Worm (Caenorhabditis elegans) whole organism, L2 larva: Measurements from ENCODE around the gene W04B5.6.

ENCODE experiments used
- C34F6.9 ChIP-seq: fragments of 150-350 bp; optimal IDR thresholded peaks from 2 replicates; lab custom pipeline; 2014; ENCODE audit warnings: missing biosample characterization, missing genetic modification characterization
- F13H6.1 ChIP-seq: sonication (generic microtip); optimal IDR thresholded peaks from 2 replicates; lab custom pipeline; 2016; ENCODE audit warnings: missing genetic modification characterization, missing compliant biosample characterization
- R02D3.7 ChIP-seq: fragments of 150-350 bp; optimal IDR thresholded peaks from 2 replicates; lab custom pipeline; 2014; ENCODE audit warnings: missing biosample characterization, missing genetic modification characterization
- Y55F3AM.14 ChIP-seq: fragments of 200-800 bp; sonication (Bioruptor generic); optimal IDR thresholded peaks from 2 replicates; lab custom pipeline; 2018; ENCODE audit warnings: mild to moderate bottlenecking, missing genetic modification characterization, missing compliant biosample characterization
- alr-1 ChIP-seq: fragments of 150-350 bp; optimal IDR thresholded peaks from 2 replicates; lab custom pipeline; 2014; ENCODE audit warnings: missing biosample characterization, missing genetic modification characterization
- aly-2 ChIP-seq: fragments of 150-350 bp; optimal IDR thresholded peaks from 2 replicates; lab custom pipeline; 2014; ENCODE audit warnings: missing biosample characterization, missing genetic modification characterization
- ama-1 ChIP-seq: fragments of 150-350 bp; optimal IDR thresholded peaks from 2 replicates; lab custom pipeline; 2018; ENCODE audit warnings: inconsistent platforms
- ceh-82 ChIP-seq: fragments of 150-350 bp; optimal IDR thresholded peaks from 2 replicates; lab custom pipeline; 2014; ENCODE audit warnings: missing biosample characterization, missing genetic modification characterization
- crh-2 ChIP-seq: sonication (generic microtip); optimal IDR thresholded peaks from 2 replicates; lab custom pipeline; 2017; ENCODE audit warnings: missing biosample characterization, missing genetic modification characterization
- dmd-4 ChIP-seq: sonication (generic microtip); optimal IDR thresholded peaks from 2 replicates; lab custom pipeline; 2017; ENCODE audit warnings: missing biosample characterization, missing genetic modification characterization
- egl-27 ChIP-seq: sonication (generic microtip); optimal IDR thresholded peaks from 3 replicates; lab custom pipeline; 2017; ENCODE audit warnings: missing biosample characterization, missing genetic modification reagents, missing genetic modification characterization
- elt-1 ChIP-seq: fragments of 150-350 bp; optimal IDR thresholded peaks from 2 replicates; lab custom pipeline; 2014; ENCODE audit warnings: missing biosample characterization, missing genetic modification characterization
- elt-3 ChIP-seq: sonication (generic microtip); optimal IDR thresholded peaks from 2 replicates; lab custom pipeline; 2017; ENCODE audit warnings: missing biosample characterization, missing genetic modification characterization
- fos-1 ChIP-seq: fragments of 150-350 bp; optimal IDR thresholded peaks from 2 replicates; lab custom pipeline; 2014; ENCODE audit warnings: missing biosample characterization, missing genetic modification characterization
- gmeb-1 ChIP-seq: fragments of 150-350 bp; optimal IDR thresholded peaks from 2 replicates; lab custom pipeline; 2014; ENCODE audit warnings: missing biosample characterization, missing genetic modification characterization
- lin-11 ChIP-seq: fragments of 150-350 bp; sonication (generic microtip); optimal IDR thresholded peaks from 2 replicates; lab custom pipeline; 2014; ENCODE audit warnings: missing biosample characterization, missing genetic modification characterization, inconsistent platforms, mixed read lengths
- lin-13 ChIP-seq: fragments of 150-350 bp; optimal IDR thresholded peaks from 2 replicates; lab custom pipeline; 2014; ENCODE audit warnings: missing biosample characterization, missing genetic modification reagents, missing genetic modification characterization
- lin-39 ChIP-seq: fragments of 150-350 bp; optimal IDR thresholded peaks from 2 replicates; lab custom pipeline; 2014; ENCODE audit warnings: missing biosample characterization, missing genetic modification reagents, missing genetic modification characterization
- lsy-2 ChIP-seq, 2 experiments: fragments of 150-350 bp in 1 of 2; sonication (generic microtip) in 1 of 2; optimal IDR thresholded peaks; 2 replicates each; lab custom pipeline; 2014 to 2017; ENCODE audit warnings: missing biosample characterization in 2 of 2, missing genetic modification characterization in 2 of 2
- mbf-1 ChIP-seq: sonication (generic microtip); optimal IDR thresholded peaks from 2 replicates; lab custom pipeline; 2017; ENCODE audit warnings: missing biosample characterization, missing genetic modification characterization
- mdl-1 ChIP-seq, 2 experiments: fragments of 150-350 bp in 1 of 2; sonication (generic microtip) in 1 of 2; optimal IDR thresholded peaks; 2 replicates each; lab custom pipeline; 2017; ENCODE audit warnings: missing biosample characterization in 2 of 2, missing genetic modification characterization in 2 of 2
- nhr-10 ChIP-seq: sonication (generic microtip); optimal IDR thresholded peaks from 2 replicates; lab custom pipeline; 2017; ENCODE audit warnings: missing biosample characterization, missing genetic modification characterization
- nhr-11 ChIP-seq: fragments of 150-350 bp; optimal IDR thresholded peaks from 2 replicates; lab custom pipeline; 2014; ENCODE audit warnings: missing biosample characterization, missing genetic modification characterization
- nhr-12 ChIP-seq: fragments of 150-350 bp; optimal IDR thresholded peaks from 2 replicates; lab custom pipeline; 2014; ENCODE audit warnings: missing biosample characterization, missing genetic modification characterization
- nhr-129 ChIP-seq: fragments of 150-350 bp; optimal IDR thresholded peaks from 2 replicates; lab custom pipeline; 2014; ENCODE audit warnings: missing biosample characterization, missing genetic modification characterization
- nhr-21 ChIP-seq: fragments of 150-350 bp; optimal IDR thresholded peaks from 2 replicates; lab custom pipeline; 2014; ENCODE audit warnings: missing biosample characterization, missing genetic modification characterization
- nhr-237 ChIP-seq: fragments of 150-350 bp; optimal IDR thresholded peaks from 2 replicates; lab custom pipeline; 2014; ENCODE audit warnings: missing biosample characterization, missing genetic modification characterization
- nhr-25 ChIP-seq: fragments of 150-350 bp; sonication (generic microtip); optimal IDR thresholded peaks from 3 replicates; lab custom pipeline; 2014; ENCODE audit warnings: missing biosample characterization, missing genetic modification characterization
- peb-1 ChIP-seq: fragments of 150-350 bp; optimal IDR thresholded peaks from 2 replicates; lab custom pipeline; 2014; ENCODE audit warnings: missing biosample characterization, missing genetic modification characterization
- sem-4 ChIP-seq: fragments of 150-350 bp; optimal IDR thresholded peaks from 2 replicates; lab custom pipeline; 2014; ENCODE audit warnings: missing biosample characterization, missing genetic modification reagents, missing genetic modification characterization
- sma-3 ChIP-seq: sonication (generic microtip); optimal IDR thresholded peaks from 2 replicates; lab custom pipeline; 2016; ENCODE audit warnings: missing genetic modification reagents, missing genetic modification characterization, missing compliant biosample characterization
- sma-9 ChIP-seq, 2 experiments: fragments of 150-350 bp in 1 of 2; sonication (generic microtip) in 1 of 2; optimal IDR thresholded peaks; 2 replicates each; lab custom pipeline; 2014 to 2016; ENCODE audit warnings: missing genetic modification characterization in 2 of 2, mild to moderate bottlenecking in 1 of 2, missing biosample characterization in 1 of 2, missing compliant biosample characterization in 1 of 2, missing genetic modification reagents in 1 of 2, moderate library complexity in 1 of 2
- unc-39 ChIP-seq: fragments of 150-350 bp; optimal IDR thresholded peaks from 2 replicates; lab custom pipeline; 2014; ENCODE audit warnings: missing biosample characterization, missing genetic modification characterization
- unc-55 ChIP-seq: fragments of 150-350 bp; sonication (generic microtip); optimal IDR thresholded peaks from 3 replicates; lab custom pipeline; 2014; ENCODE audit warnings: missing biosample characterization, missing genetic modification reagents, missing genetic modification characterization
- unc-62 ChIP-seq: fragments of 150-350 bp; optimal IDR thresholded peaks from 2 replicates; lab custom pipeline; 2014; ENCODE audit warnings: missing biosample characterization, missing genetic modification reagents, missing genetic modification characterization
- zag-1 ChIP-seq: fragments of 150-350 bp; optimal IDR thresholded peaks from 2 replicates; lab custom pipeline; 2014; ENCODE audit warnings: missing biosample characterization, missing genetic modification characterization
- ztf-1 ChIP-seq: fragments of 200-800 bp; sonication (Bioruptor generic); conservative IDR thresholded peaks from 2 replicates; pipeline ENCODE4 v1.3.6; 2022; ENCODE audit warnings: missing genetic modification characterization, missing compliant biosample characterization
- ztf-11 ChIP-seq: sonication (generic microtip); optimal IDR thresholded peaks from 2 replicates; lab custom pipeline; 2017; ENCODE audit warnings: missing biosample characterization, missing genetic modification characterization
- ztf-4 ChIP-seq: fragments of 150-350 bp; optimal IDR thresholded peaks from 2 replicates; lab custom pipeline; 2014; ENCODE audit warnings: missing biosample characterization, missing genetic modification characterization

Gene W04B5.6

DNA sequence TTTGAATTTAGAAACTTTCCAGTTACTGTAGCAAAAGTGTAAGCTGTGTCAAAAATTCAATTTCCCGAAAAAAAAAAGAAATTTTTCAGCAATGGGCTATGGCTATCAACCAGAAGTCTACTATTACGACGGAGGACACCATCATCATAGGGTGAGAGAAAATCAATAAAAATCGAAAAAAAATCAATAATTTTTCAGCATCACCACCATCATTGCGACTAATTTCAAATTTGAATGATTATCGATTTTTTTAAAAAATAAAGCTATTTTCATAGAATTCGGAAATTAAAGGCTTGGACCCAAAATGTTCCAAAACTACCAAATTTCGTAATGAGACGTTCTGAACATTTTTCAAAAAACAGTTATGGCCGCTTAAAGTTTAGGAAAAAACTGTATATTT, 11.6 kb downstream of the W04B5.6 start:
- TF ChIP-seq nhr-129 (tag; lab: Kevin White, UChicago) (no peak), lsy-2 (tag; optimal IDR thresholded peaks at IDR 0.05; lab: Kevin White, UChicago) (no peak), aly-2 (tag; lab: Kevin White, UChicago) (no peak), R02D3.7 (no peak), egl-27 (tag; lab: Kevin White, UChicago) (no peak), sma-3 (GFP tag; lab: Kevin White, UChicago) (no peak), Y55F3AM.14 (GFP tag; lab: Kevin White, UChicago) (no peak), ztf-4 (tag; lab: Kevin White, UChicago) (no peak), elt-1 (tag; lab: Kevin White, UChicago) (no peak), crh-2 (tag; lab: Kevin White, UChicago) (no peak), elt-3 (tag; lab: Kevin White, UChicago) (no peak), gmeb-1 (tag; lab: Kevin White, UChicago) (no peak), alr-1 (no peak), nhr-21 (tag; lab: Kevin White, UChicago) (no peak), nhr-25 (tag; lab: Kevin White, UChicago) (no peak), dmd-4 (no peak), F13H6.1 (tag; lab: Kevin White, UChicago) (no peak)

ce11 chrIII:2421226-2421625, 14.0 kb downstream of the W04B5.6 start:
- TF ChIP-seq lin-11 (tag; lab: Kevin White, UChicago), result no peak
- TF ChIP-seq nhr-10, result no peak
- no peak for TF ChIP-seq mdl-1 (tag; optimal IDR thresholded peaks at IDR 0.05; lab: Kevin White, UChicago)
- no peak for TF ChIP-seq crh-2 (tag; lab: Kevin White, UChicago)

DNA sequence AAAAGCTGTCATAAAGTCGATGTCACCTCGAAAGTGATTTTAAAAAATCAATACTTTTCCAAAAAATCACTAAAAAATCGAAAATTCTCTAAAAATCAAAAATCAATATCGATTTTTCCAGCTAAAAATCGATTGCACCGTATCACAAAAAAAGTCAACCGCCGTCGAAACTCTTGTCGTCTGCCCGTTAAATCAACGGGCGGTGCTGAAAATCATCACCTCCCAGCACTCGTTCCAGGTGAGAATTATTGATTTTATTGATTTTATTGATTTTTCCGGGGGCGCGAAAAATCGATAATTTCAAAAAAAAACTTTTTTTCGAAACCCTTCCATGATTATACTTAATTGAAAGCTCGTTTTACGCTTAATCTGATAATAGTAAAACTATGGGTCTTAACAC, 15.8 kb downstream of the W04B5.6 start:
- no peak for TF ChIP-seq nhr-11 (tag; lab: Kevin White, UChicago)
- no peak for TF ChIP-seq sma-9 (GFP tag; optimal IDR thresholded peaks at IDR 0.05; lab: Kevin White, UChicago)
- no peak for TF ChIP-seq sma-9 (tag; optimal IDR thresholded peaks at IDR 0.05; lab: Kevin White, UChicago)
- TF ChIP-seq ztf-1 (GFP tag; lab: Robert Waterston, UW), result no peak
- no peak for TF ChIP-seq nhr-10
- TF ChIP-seq F13H6.1 (tag; lab: Kevin White, UChicago), result no peak
- no peak for TF ChIP-seq alr-1

DNA sequence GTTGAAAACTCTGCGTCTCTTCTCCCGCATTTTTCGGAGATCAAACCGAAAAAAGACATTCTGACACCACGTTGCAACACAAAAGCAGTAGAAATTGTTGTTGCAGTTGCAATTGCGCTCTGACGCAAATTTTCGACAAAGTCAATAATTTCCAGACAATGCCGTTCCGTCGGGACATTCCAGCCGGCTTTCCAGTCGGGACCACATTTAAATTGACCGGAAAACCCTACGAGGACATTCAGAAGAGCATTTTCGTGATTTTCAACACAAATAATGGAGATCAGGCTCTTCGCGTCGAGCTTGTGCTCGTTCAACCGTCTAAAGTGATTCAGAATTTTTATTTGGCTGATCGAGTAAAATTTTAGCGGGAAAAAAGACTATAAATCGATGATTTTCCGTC, 16.3 kb downstream of the W04B5.6 start:
- TF ChIP-seq Y55F3AM.14 (GFP tag; lab: Kevin White, UChicago) (no peak), nhr-237 (no peak), nhr-25 (tag; lab: Kevin White, UChicago) (no peak), unc-55 (GFP tag; lab: Kevin White, UChicago) (no peak), unc-39 (tag; lab: Kevin White, UChicago) (no peak), fos-1 (tag; lab: Kevin White, UChicago) (no peak), egl-27 (tag; lab: Kevin White, UChicago) (no peak), ztf-11 (tag; lab: Kevin White, UChicago) (no peak), elt-3 (tag; lab: Kevin White, UChicago) (no peak), unc-62 (GFP tag; lab: Kevin White, UChicago) (no peak), aly-2 (tag; lab: Kevin White, UChicago) (no peak), C34F6.9 (tag; lab: Kevin White, UChicago) (no peak), sma-3 (GFP tag; lab: Kevin White, UChicago) (no peak), lsy-2 (tag; optimal IDR thresholded peaks at IDR 0.05; lab: Kevin White, UChicago) (no peak), lin-39 (tag; lab: Kevin White, UChicago) (no peak), ama-1 (no peak), mbf-1 (no peak), sem-4 (tag; lab: Kevin White, UChicago) (no peak), mdl-1 (tag; optimal IDR thresholded peaks at IDR 0.05; lab: Kevin White, UChicago) (no peak)

ce11 chrIII:2418159-2418658, 17.1 kb downstream of the W04B5.6 start, which contains the start of the genes W04B5.5 and W04B5.3:
W04B5.5 (minus strand) TSS chrIII:2418209.
W04B5.3 (plus strand) TSS chrIII:2418514.
- TF ChIP-seq nhr-10, result no peak
- no peak for TF ChIP-seq sem-4 (tag; lab: Kevin White, UChicago)
- TF ChIP-seq lin-11 (tag; lab: Kevin White, UChicago), result peak; percentile 42
- TF ChIP-seq ceh-82 (tag; lab: Kevin White, UChicago), result no peak
- peak; percentile 75 to 86 for TF ChIP-seq lsy-2 (tag; optimal IDR thresholded peaks at IDR 0.05; lab: Kevin White, UChicago)
- no peak for TF ChIP-seq nhr-12
- no peak for TF ChIP-seq peb-1
- peak; percentile 66 for TF ChIP-seq lin-13 (GFP tag; lab: Kevin White, UChicago)
- no peak for TF ChIP-seq unc-62 (GFP tag; lab: Kevin White, UChicago)
- TF ChIP-seq egl-27 (tag; lab: Kevin White, UChicago), result peak; percentile 2
- TF ChIP-seq crh-2 (tag; lab: Kevin White, UChicago), result peak; percentile 51
- no peak for TF ChIP-seq nhr-237
- TF ChIP-seq ztf-1 (GFP tag; lab: Robert Waterston, UW), result no peak
- TF ChIP-seq nhr-11 (tag; lab: Kevin White, UChicago), result no peak
- no peak for TF ChIP-seq ztf-4 (tag; lab: Kevin White, UChicago)
- TF ChIP-seq elt-1 (tag; lab: Kevin White, UChicago), result no peak
- TF ChIP-seq nhr-129 (tag; lab: Kevin White, UChicago), result peak; percentile 68
- TF ChIP-seq elt-3 (tag; lab: Kevin White, UChicago), result no peak
- TF ChIP-seq sma-3 (GFP tag; lab: Kevin White, UChicago), result peak; percentile 54
- TF ChIP-seq aly-2 (tag; lab: Kevin White, UChicago), result no peak
- no peak for TF ChIP-seq ama-1
- peak; percentile 46 for TF ChIP-seq R02D3.7
- peak; percentile 24 for TF ChIP-seq C34F6.9 (tag; lab: Kevin White, UChicago)
- peak; percentile 21 for TF ChIP-seq nhr-25 (tag; lab: Kevin White, UChicago)
- TF ChIP-seq dmd-4, result no peak
- peak; percentile 78 for TF ChIP-seq unc-55 (GFP tag; lab: Kevin White, UChicago)
- no peak for TF ChIP-seq Y55F3AM.14 (GFP tag; lab: Kevin White, UChicago)
- TF ChIP-seq F13H6.1 (tag; lab: Kevin White, UChicago), result peak; percentile 27
- TF ChIP-seq nhr-21 (tag; lab: Kevin White, UChicago), result no peak
- TF ChIP-seq zag-1 (tag; lab: Kevin White, UChicago), result no peak
